Fruit fly (Drosophila melanogaster): Measurements from ENCODE around the gene Coq6.

Coq6 gene

dm6 chr2L:5541935-5542685, 10.1 kb upstream of the Coq6 start, which contains the start of the genes Hel25E and Lam (continued):
- peak; percentile 22 for TF ChIP-seq CG9609 (GFP tag; optimal IDR thresholded peaks at IDR 0.05)
- TF ChIP-seq CG6854 (GFP tag; optimal IDR thresholded peaks at IDR 0.05) = no peak
- TF ChIP-seq Xbp1 (GFP tag; optimal IDR thresholded peaks at IDR 0.05) = no peak
- TF ChIP-seq crol (GFP tag; IDR thresholded peaks at IDR 0.05) = no peak
- TF ChIP-seq CG13624 (GFP tag; optimal IDR thresholded peaks at IDR 0.05) = no peak
- no peak for TF ChIP-seq CG2202 (tag; optimal IDR thresholded peaks at IDR 0.05)
- TF ChIP-seq CG12942 (GFP tag; optimal IDR thresholded peaks at IDR 0.05) = no peak
- no peak for TF ChIP-seq otp (GFP tag; IDR thresholded peaks at IDR 0.05)
- no peak for TF ChIP-seq NfI (GFP tag; optimal IDR thresholded peaks at IDR 0.05)
- TF ChIP-seq Ptx1 (GFP tag; IDR thresholded peaks at IDR 0.05) = no peak
- no peak for TF ChIP-seq CG5245 (GFP tag; optimal IDR thresholded peaks at IDR 0.05)
- TF ChIP-seq klu (GFP tag; IDR thresholded peaks at IDR 0.05) = no peak
- TF ChIP-seq CG18619 (GFP tag; optimal IDR thresholded peaks at IDR 0.05) = no peak
- peak; percentile 29 for TF ChIP-seq CG2120 (GFP tag; optimal IDR thresholded peaks at IDR 0.05)
- TF ChIP-seq CG12071 (GFP tag; optimal IDR thresholded peaks at IDR 0.05) = no peak
- TF ChIP-seq Antp (GFP tag; optimal IDR thresholded peaks at IDR 0.05) = no peak
- no peak for TF ChIP-seq CG14014 (GFP tag; IDR thresholded peaks at IDR 0.05)
- TF ChIP-seq nom (GFP tag; optimal IDR thresholded peaks at IDR 0.05) = no peak
- no peak for TF ChIP-seq D19A (tag; optimal IDR thresholded peaks at IDR 0.05)
- no peak for TF ChIP-seq Hsf (GFP tag; optimal IDR thresholded peaks at IDR 0.05)
- peak; percentile 81 for TF ChIP-seq Med (GFP tag)
- no peak for TF ChIP-seq Sox102F (GFP tag; optimal IDR thresholded peaks at IDR 0.05)
- TF ChIP-seq exex (tag; optimal IDR thresholded peaks at IDR 0.05) = no peak
- TF ChIP-seq CG4424 (GFP tag; optimal IDR thresholded peaks at IDR 0.05) = no peak
- no peak for TF ChIP-seq gt (GFP tag; IDR thresholded peaks at IDR 0.05)
- no peak for TF ChIP-seq CG7987 (GFP tag; optimal IDR thresholded peaks at IDR 0.05)
- TF ChIP-seq scrt (GFP tag; optimal IDR thresholded peaks at IDR 0.05) = no peak
- no peak for TF ChIP-seq CG10366 (GFP tag; IDR thresholded peaks at IDR 0.05)
- TF ChIP-seq TFAM (GFP tag; optimal IDR thresholded peaks at IDR 0.05) = no peak
- no peak for TF ChIP-seq CG8478 (optimal IDR thresholded peaks at IDR 0.05)
- no peak for TF ChIP-seq bowl (GFP tag; IDR thresholded peaks at IDR 0.05)
- TF ChIP-seq CG30431 (GFP tag; optimal IDR thresholded peaks at IDR 0.05) = no peak
- no peak for TF ChIP-seq CG10462 (GFP tag; optimal IDR thresholded peaks at IDR 0.05)
- TF ChIP-seq Opbp (GFP tag; IDR thresholded peaks at IDR 0.05; ENCODE audit: partially characterized antibody) = peak; percentile 76
- TF ChIP-seq cg (GFP tag; optimal IDR thresholded peaks at IDR 0.05) = no peak
- TF ChIP-seq ems (GFP tag; optimal IDR thresholded peaks at IDR 0.05) = no peak
- no peak for TF ChIP-seq bab2 (GFP tag; optimal IDR thresholded peaks at IDR 0.05)
- TF ChIP-seq wek (GFP tag; optimal IDR thresholded peaks at IDR 0.05) = no peak
- TF ChIP-seq zfh2 (GFP tag; optimal IDR thresholded peaks at IDR 0.05) = no peak
- no peak for TF ChIP-seq Xrp1 (GFP tag; IDR thresholded peaks at IDR 0.05)
- no peak for TF ChIP-seq psq (GFP tag; optimal IDR thresholded peaks at IDR 0.05)
- peak; percentile 94 for TF ChIP-seq gfzf (GFP tag; optimal IDR thresholded peaks at IDR 0.05)
- TF ChIP-seq da (GFP tag; optimal IDR thresholded peaks at IDR 0.05) = no peak
- no peak for TF ChIP-seq Vsx1 (GFP tag; optimal IDR thresholded peaks at IDR 0.05)
- TF ChIP-seq E2f1 (GFP tag; IDR thresholded peaks at IDR 0.05) = peak; percentile 14; the same call in 1 of the 2 replicates
- no peak for TF ChIP-seq Doc2 (GFP tag; IDR thresholded peaks at IDR 0.05)
- TF ChIP-seq CG11695 (GFP tag; IDR thresholded peaks at IDR 0.05) = no peak
- TF ChIP-seq Abd-B (GFP tag; optimal IDR thresholded peaks at IDR 0.05) = no peak
- TF ChIP-seq run (tag; optimal IDR thresholded peaks at IDR 0.05) = no peak
- peak; percentile 42 for TF ChIP-seq Mad (GFP tag; optimal IDR thresholded peaks at IDR 0.05)
- TF ChIP-seq Ada2b (GFP tag; IDR thresholded peaks at IDR 0.05) = no peak
- TF ChIP-seq sob (GFP tag; IDR thresholded peaks at IDR 0.05) = no peak

All from whole organism, embryonic.